Fruit fly (Drosophila melanogaster) whole organism, pupa: ENCODE results near the gene Rcd5.

Experiments used
- CG10348 ChIP-seq: fragments of 200-800 bp; sonication (Bioruptor generic); IDR thresholded peaks from 2 replicates; pipeline ENCODE4 v1.3.6; 2022; ENCODE audit warnings: missing biosample characterization, missing genetic modification characterization
- CG12605 ChIP-seq: fragments of 200-800 bp; sonication (Bioruptor generic); IDR thresholded peaks from 2 replicates; pipeline ENCODE4 v1.3.6; 2022; ENCODE audit warnings: missing biosample characterization, missing genetic modification characterization
- CG13204 ChIP-seq: fragments of 200-800 bp; sonication (Bioruptor generic); optimal IDR thresholded peaks from 2 replicates; lab custom pipeline; 2018; ENCODE audit warnings: missing biosample characterization, mild to moderate bottlenecking, missing genetic modification characterization, moderate library complexity
- CG14655 ChIP-seq: fragments of 200-800 bp; sonication (Bioruptor generic); optimal IDR thresholded peaks from 3 replicates; lab custom pipeline; 2017; ENCODE audit warnings: mild to moderate bottlenecking, missing biosample characterization, missing genetic modification reagents, missing genetic modification characterization
- CG15710 ChIP-seq: fragments of 200-800 bp; sonication (Bioruptor generic); optimal IDR thresholded peaks from 2 replicates; lab custom pipeline; 2018; ENCODE audit warnings: missing biosample characterization, mild to moderate bottlenecking, missing genetic modification characterization, moderate library complexity
- CG17806 ChIP-seq: fragments of 200-800 bp; sonication (Bioruptor generic); optimal IDR thresholded peaks from 2 replicates; lab custom pipeline; 2018; ENCODE audit warnings: missing biosample characterization, mild to moderate bottlenecking, missing genetic modification characterization, moderate library complexity
- CG32121 ChIP-seq: fragments of 200-800 bp; sonication (Bioruptor generic); IDR thresholded peaks from 2 replicates; pipeline ENCODE4 v1.3.6; 2022; ENCODE audit warnings: missing biosample characterization, missing genetic modification characterization
- CG34367 ChIP-seq: fragments of 200-800 bp; sonication (Bioruptor generic); optimal IDR thresholded peaks from 2 replicates; lab custom pipeline; 2018; ENCODE audit warnings: missing biosample characterization, mild to moderate bottlenecking, missing genetic modification characterization
- CG4496 ChIP-seq: fragments of 200-800 bp; sonication (Bioruptor generic); IDR thresholded peaks from 3 replicates; pipeline ENCODE4 v1.3.6; 2022; ENCODE audit warnings: missing biosample characterization, missing genetic modification characterization
- CG8159 ChIP-seq: fragments of 200-800 bp; sonication (Bioruptor generic); optimal IDR thresholded peaks from 3 replicates; lab custom pipeline; 2018; ENCODE audit warnings: missing biosample characterization, mild to moderate bottlenecking, missing genetic modification characterization, moderate library complexity
- CG8301 ChIP-seq: fragments of 200-800 bp; sonication (Bioruptor generic); optimal IDR thresholded peaks from 2 replicates; lab custom pipeline; 2018; ENCODE audit warnings: missing biosample characterization, mild to moderate bottlenecking, missing genetic modification characterization
- CG9948 ChIP-seq: fragments of 200-800 bp; sonication (Bioruptor generic); optimal IDR thresholded peaks from 2 replicates; lab custom pipeline; 2018; ENCODE audit warnings: missing biosample characterization, mild to moderate bottlenecking, missing genetic modification characterization, moderate library complexity
- D1 ChIP-seq: fragments of 200-800 bp; sonication (Bioruptor generic); optimal IDR thresholded peaks from 2 replicates; lab custom pipeline; 2018; ENCODE audit warnings: missing biosample characterization, mild to moderate bottlenecking, missing genetic modification characterization, moderate library complexity
- EcR ChIP-seq: fragments of 200-800 bp; sonication (Bioruptor generic); optimal IDR thresholded peaks from 3 replicates; lab custom pipeline; 2019; ENCODE audit warnings: missing biosample characterization, missing genetic modification characterization, mild to moderate bottlenecking, moderate library complexity, missing genetic modification reagents
- Ets98B ChIP-seq: fragments of 200-800 bp; sonication (Bioruptor generic); IDR thresholded peaks from 2 replicates; pipeline ENCODE4 v1.3.6; 2022; ENCODE audit warnings: missing biosample characterization, missing genetic modification characterization
- Pif1A ChIP-seq: fragments of 200-800 bp; sonication (Bioruptor generic); optimal IDR thresholded peaks from 3 replicates; lab custom pipeline; 2016; ENCODE audit warnings: missing biosample characterization, missing genetic modification characterization
- Pif1B ChIP-seq: fragments of 200-800 bp; sonication (Bioruptor generic); optimal IDR thresholded peaks from 3 replicates; lab custom pipeline; 2016; ENCODE audit warnings: missing biosample characterization, missing genetic modification characterization
- Snoo ChIP-seq: fragments of 200-800 bp; sonication (Bioruptor generic); optimal IDR thresholded peaks from 3 replicates; lab custom pipeline; 2017; ENCODE audit warnings: missing biosample characterization, mild to moderate bottlenecking, missing genetic modification characterization, inconsistent platforms
- fd96Ca ChIP-seq: fragments of 200-800 bp; sonication (Bioruptor generic); IDR thresholded peaks from 3 replicates; pipeline ENCODE4 v1.3.6; 2022; ENCODE audit warnings: missing biosample characterization, missing genetic modification characterization
- gl ChIP-seq: fragments of 200-800 bp; sonication (Bioruptor generic); optimal IDR thresholded peaks from 2 replicates; lab custom pipeline; 2018; ENCODE audit warnings: missing biosample characterization, mild to moderate bottlenecking, missing genetic modification characterization
- rn ChIP-seq: fragments of 200-800 bp; sonication (Bioruptor generic); IDR thresholded peaks from 2 replicates; pipeline ENCODE4 v1.3.6; 2022; ENCODE audit warnings: missing biosample characterization, missing genetic modification characterization

Rcd5 gene

dm6 chr3L:4071561-4072049 lies 31.3 kb downstream of the Rcd5 start, which contains the start of gene wit:
wit (minus strand) TSS chr3L:4071717.
- no peak for TF ChIP-seq rn (GFP tag; lab: Robert Waterston, UW)
- no peak for TF ChIP-seq EcR (GFP tag; lab: Kevin White, UChicago)
- TF ChIP-seq CG13204, result peak; percentile 61
- TF ChIP-seq D1 (tag; lab: Kevin White, UChicago), result no peak
- no peak for TF ChIP-seq CG15710 (tag; lab: Kevin White, UChicago)
- peak; percentile 73 for TF ChIP-seq CG32121 (GFP tag; lab: Robert Waterston, UW)
- TF ChIP-seq CG34367 (tag; lab: Kevin White, UChicago), result peak; percentile 23
- no peak for TF ChIP-seq CG8301 (tag; lab: Kevin White, UChicago)
- TF ChIP-seq CG12605 (GFP tag; lab: Robert Waterston, UW), result peak; percentile 97
- TF ChIP-seq gl (tag; lab: Kevin White, UChicago), result peak; percentile 11
- TF ChIP-seq CG10348, result no peak
- TF ChIP-seq CG8159, result no peak
- TF ChIP-seq CG4496 (GFP tag; lab: Robert Waterston, UW), result no peak; the same call in none of the 3 replicates
- TF ChIP-seq Pif1A (GFP tag; lab: Kevin White, UChicago), result peak; percentile 75
- peak; percentile 12 for TF ChIP-seq CG17806 (tag; lab: Kevin White, UChicago)
- no peak for TF ChIP-seq CG14655 (GFP tag; lab: Kevin White, UChicago)
- peak; percentile 86 for TF ChIP-seq Pif1B (GFP tag; lab: Kevin White, UChicago)
- peak; percentile 80; the same call in 1 of the 2 replicates for TF ChIP-seq Ets98B (GFP tag; lab: Robert Waterston, UW)
- peak; percentile 36 for TF ChIP-seq Snoo (tag; lab: Kevin White, UChicago)
- no peak for TF ChIP-seq CG9948 (tag; lab: Kevin White, UChicago)
- peak; percentile 67; the same call in 2 of the 3 replicates for TF ChIP-seq fd96Ca (GFP tag; lab: Robert Waterston, UW)

- TF ChIP-seq fd96Ca (GFP tag; lab: Robert Waterston, UW) (no peak), CG15710 (tag; lab: Kevin White, UChicago) (no peak), CG8301 (tag; lab: Kevin White, UChicago) (no peak), CG17806 (tag; lab: Kevin White, UChicago) (no peak), Pif1B (GFP tag; lab: Kevin White, UChicago) (no peak), CG10348 (no peak), CG9948 (tag; lab: Kevin White, UChicago) (no peak), EcR (GFP tag; lab: Kevin White, UChicago) (no peak), CG4496 (GFP tag; lab: Robert Waterston, UW) (no peak), Ets98B (GFP tag; lab: Robert Waterston, UW) (no peak), CG13204 (no peak), CG14655 (GFP tag; lab: Kevin White, UChicago) (no peak), Snoo (tag; lab: Kevin White, UChicago) (no peak), Pif1A (GFP tag; lab: Kevin White, UChicago) (no peak), CG32121 (GFP tag; lab: Robert Waterston, UW) (no peak), CG12605 (GFP tag; lab: Robert Waterston, UW) (no peak), CG34367 (tag; lab: Kevin White, UChicago) (no peak), rn (GFP tag; lab: Robert Waterston, UW) (no peak), D1 (tag; lab: Kevin White, UChicago) (no peak)
- TF ChIP-seq, all 21 proteins: peak for 0
Observed at dm6 chr3L:4072717-4073116, 32.4 kb downstream of the Rcd5 start.

- TF ChIP-seq Snoo (tag; lab: Kevin White, UChicago), result no peak
- no peak for TF ChIP-seq D1 (tag; lab: Kevin White, UChicago)
- no peak for TF ChIP-seq CG32121 (GFP tag; lab: Robert Waterston, UW)
- TF ChIP-seq CG17806 (tag; lab: Kevin White, UChicago), result no peak
- no peak for TF ChIP-seq CG15710 (tag; lab: Kevin White, UChicago)
- TF ChIP-seq CG10348, result no peak
- TF ChIP-seq Pif1B (GFP tag; lab: Kevin White, UChicago), result no peak
- TF ChIP-seq CG14655 (GFP tag; lab: Kevin White, UChicago), result no peak
- TF ChIP-seq gl (tag; lab: Kevin White, UChicago), result no peak
- TF ChIP-seq rn (GFP tag; lab: Robert Waterston, UW), result no peak
- TF ChIP-seq fd96Ca (GFP tag; lab: Robert Waterston, UW), result no peak
Observed at dm6 chr3L:4073755-4074154, 33.4 kb downstream of the Rcd5 start, which contains the start of gene Faa. Faa (minus strand) TSS chr3L:4073954.

- TF ChIP-seq CG4496 (GFP tag; lab: Robert Waterston, UW) (no peak), CG9948 (tag; lab: Kevin White, UChicago) (no peak), CG13204 (no peak), gl (tag; lab: Kevin White, UChicago) (no peak), Pif1B (GFP tag; lab: Kevin White, UChicago) (no peak), CG8301 (tag; lab: Kevin White, UChicago) (no peak), CG34367 (tag; lab: Kevin White, UChicago) (no peak), CG15710 (tag; lab: Kevin White, UChicago) (no peak), Ets98B (GFP tag; lab: Robert Waterston, UW) (no peak), CG14655 (GFP tag; lab: Kevin White, UChicago) (no peak), EcR (GFP tag; lab: Kevin White, UChicago) (no peak), fd96Ca (GFP tag; lab: Robert Waterston, UW) (no peak), Snoo (tag; lab: Kevin White, UChicago) (no peak), rn (GFP tag; lab: Robert Waterston, UW) (no peak), Pif1A (GFP tag; lab: Kevin White, UChicago) (no peak), CG32121 (GFP tag; lab: Robert Waterston, UW) (no peak), CG17806 (tag; lab: Kevin White, UChicago) (no peak)
Observed at dm6 chr3L:4076907-4077306, 36.6 kb downstream of the Rcd5 start.

- TF ChIP-seq Pif1A (GFP tag; lab: Kevin White, UChicago), result no peak
- no peak for TF ChIP-seq CG34367 (tag; lab: Kevin White, UChicago)
- TF ChIP-seq rn (GFP tag; lab: Robert Waterston, UW), result no peak
- TF ChIP-seq CG14655 (GFP tag; lab: Kevin White, UChicago), result no peak
- no peak for TF ChIP-seq Snoo (tag; lab: Kevin White, UChicago)
- TF ChIP-seq CG17806 (tag; lab: Kevin White, UChicago), result no peak
- TF ChIP-seq CG10348, result no peak
- TF ChIP-seq Pif1B (GFP tag; lab: Kevin White, UChicago), result no peak
- TF ChIP-seq CG8301 (tag; lab: Kevin White, UChicago), result no peak
Observed at dm6 chr3L:4080278-4080677, 39.9 kb downstream of the Rcd5 start.
